Fruit fly (Drosophila melanogaster) ovary, adult (tissue): ENCODE data around the gene CG3557.

Source experiments
- CG17801 ChIP-seq: fragments of 200-800 bp; optimal IDR thresholded peaks from 2 replicates; lab custom pipeline; 2019; ENCODE audit warnings: missing biosample characterization, mild to moderate bottlenecking, missing genetic modification characterization, moderate library complexity; ENCODE audit not compliant: partially characterized antibody

Gene CG3557

dm6 chr2L:2371406-2372111 lies 14.0 kb downstream of the CG3557 start, which contains the start of gene CG3597:
Gene CG3597, minus strand, starts transcription at chr2L:2371524.
- TF ChIP-seq CG17801 (GFP tag; lab: Kevin White, UChicago), result no peak

DNA sequence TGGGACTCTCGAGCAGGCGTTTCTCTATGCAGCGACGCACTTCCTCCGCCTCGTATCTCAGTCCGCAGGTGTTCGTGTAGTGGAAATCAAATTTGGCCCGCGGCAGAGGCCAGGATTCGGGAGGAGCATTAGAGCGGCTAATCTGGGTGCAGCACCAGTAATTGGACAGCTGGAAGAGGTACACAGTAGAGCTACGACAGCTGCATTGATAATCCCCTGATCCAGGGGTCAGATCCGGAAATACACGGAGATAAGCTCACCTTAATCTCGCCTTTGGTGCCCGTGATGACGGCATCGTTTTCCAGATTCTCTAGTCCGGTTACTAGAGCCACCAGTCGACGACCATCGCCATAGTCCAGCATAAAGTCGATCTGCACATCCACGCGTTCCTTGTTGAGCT lies 15.2 kb downstream of the CG3557 start:
- no peak for TF ChIP-seq CG17801 (GFP tag; lab: Kevin White, UChicago)

DNA sequence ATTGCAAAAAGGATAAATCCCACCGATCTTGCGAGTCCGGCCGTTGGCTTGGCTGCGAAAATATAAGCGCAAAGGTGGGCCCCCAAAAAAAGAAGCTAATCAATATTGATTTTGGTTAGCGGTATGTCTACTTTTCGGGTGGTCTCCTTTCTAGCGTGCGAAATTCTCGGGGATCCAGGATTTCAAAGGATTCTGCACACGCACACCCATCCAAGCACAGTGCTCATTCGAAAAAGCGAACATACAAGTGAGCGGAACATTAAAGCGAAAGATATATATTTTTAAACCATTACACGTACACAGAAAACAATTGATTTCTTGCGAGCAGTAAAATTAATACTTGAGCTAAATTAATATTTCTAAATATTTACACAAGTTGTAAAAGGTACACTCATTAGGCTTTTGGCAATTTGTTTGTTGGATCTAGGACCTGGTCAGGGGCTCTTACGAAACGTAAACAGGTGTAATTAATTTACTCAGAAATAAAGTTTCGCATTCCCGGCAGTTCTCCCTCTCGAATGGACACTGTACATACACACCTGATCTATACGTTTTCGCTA lies 19.9 kb downstream of the CG3557 start:
- TF ChIP-seq CG17801 (GFP tag; lab: Kevin White, UChicago), result no peak

DNA sequence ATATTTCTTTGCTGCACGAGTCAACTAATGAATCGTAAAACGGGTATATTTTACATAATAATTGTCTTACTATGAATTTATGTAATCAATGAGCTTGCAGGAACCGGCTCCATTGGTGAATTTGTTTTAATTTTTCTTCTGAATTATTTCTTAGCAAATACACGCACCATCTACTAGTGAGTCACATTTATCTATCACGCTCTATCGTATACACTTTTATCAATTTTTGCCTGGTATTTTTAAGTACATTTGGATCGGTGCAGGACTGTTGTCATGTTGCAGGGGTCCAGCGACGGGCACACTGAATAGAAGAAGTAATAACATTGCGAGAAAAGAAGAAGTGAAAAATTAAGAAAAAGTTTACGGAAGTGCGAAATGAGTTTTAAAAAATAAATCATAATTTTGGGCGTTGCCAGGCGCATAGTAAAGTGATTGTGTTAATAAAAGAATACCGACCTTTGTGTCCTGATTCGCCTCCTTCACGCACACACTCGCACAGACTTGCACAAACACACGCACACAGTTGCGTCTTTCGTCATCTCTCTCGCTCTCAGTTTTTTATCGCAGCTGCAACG lies 20.4 kb downstream of the CG3557 start, which contains the start of the genes Rab5 and Axud1:
Rab5 (minus strand) TSS at position 197 of the 575 bp plus-strand sequence.
Axud1 (plus strand) TSS at position 269 of the 575 bp plus-strand sequence.
- no peak for TF ChIP-seq CG17801 (GFP tag; lab: Kevin White, UChicago)

DNA sequence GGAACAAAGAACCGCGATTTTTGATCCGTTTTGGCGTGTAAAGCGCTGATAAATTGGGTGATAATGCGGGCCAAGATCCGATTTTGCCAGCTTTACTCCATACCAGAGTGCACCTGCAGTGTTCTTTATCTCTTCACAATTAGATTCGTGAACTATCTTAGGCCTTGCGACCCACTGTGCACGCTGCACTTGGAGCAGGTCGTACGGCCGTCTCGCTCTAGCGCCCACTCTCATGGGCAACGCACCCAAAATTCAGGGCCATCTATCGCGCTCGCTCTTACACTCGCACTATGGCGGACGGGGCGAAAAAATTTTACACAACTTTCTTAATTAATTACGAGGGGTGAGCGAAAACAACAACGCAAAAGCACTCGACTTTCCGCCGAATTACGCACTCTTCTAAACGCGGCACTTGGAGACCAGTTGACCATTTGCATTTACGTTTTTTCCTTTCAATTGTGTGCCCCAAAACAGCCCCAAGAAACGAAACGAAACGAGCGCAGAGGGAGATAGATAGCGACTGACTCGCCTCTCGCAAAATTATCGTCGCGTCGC lies 21.3 kb downstream of the CG3557 start:
- no peak for TF ChIP-seq CG17801 (GFP tag; lab: Kevin White, UChicago)

dm6 chr2L:2363626-2364147 lies 21.9 kb downstream of the CG3557 start:
- peak; percentile 97 for TF ChIP-seq CG17801 (GFP tag; lab: Kevin White, UChicago)

DNA sequence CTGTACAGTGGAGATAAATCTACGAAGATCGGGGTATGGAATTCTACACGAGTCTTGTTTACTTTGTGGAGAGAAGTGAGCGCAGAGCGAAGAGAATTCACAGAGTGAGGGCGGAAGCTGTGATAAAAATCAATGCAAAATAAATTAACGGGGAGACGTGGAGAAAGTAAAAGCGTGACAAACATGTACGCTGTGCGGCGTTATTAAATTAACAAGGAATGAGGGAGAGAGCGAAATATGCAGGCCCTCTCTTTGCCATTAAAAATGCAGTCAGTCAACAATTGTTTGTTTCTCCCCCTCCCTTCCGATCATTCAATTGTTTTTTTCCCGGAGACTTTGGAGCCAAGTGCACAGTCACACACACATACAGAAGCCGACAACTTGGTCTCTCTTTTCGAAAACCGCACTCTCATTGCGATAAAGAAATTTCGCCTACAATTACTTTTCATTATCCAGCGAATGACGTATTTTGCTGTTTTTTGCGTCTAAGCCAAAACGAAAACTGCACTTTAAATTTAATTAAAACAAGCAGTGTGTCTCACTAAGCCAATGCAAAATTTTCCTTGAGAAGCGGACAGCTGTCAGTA lies 22.7 kb downstream of the CG3557 start:
- no peak for TF ChIP-seq CG17801 (GFP tag; lab: Kevin White, UChicago)

- no peak for TF ChIP-seq CG17801 (GFP tag; lab: Kevin White, UChicago)
Observed at dm6 chr2L:2361893-2362807, 23.4 kb downstream of the CG3557 start.

- TF ChIP-seq CG17801 (GFP tag; lab: Kevin White, UChicago), result peak; percentile 46
Observed at dm6 chr2L:2357228-2357656, 28.4 kb downstream of the CG3557 start, which contains the start of gene CG9967. Gene CG9967, minus strand, starts transcription at chr2L:2357356.

DNA sequence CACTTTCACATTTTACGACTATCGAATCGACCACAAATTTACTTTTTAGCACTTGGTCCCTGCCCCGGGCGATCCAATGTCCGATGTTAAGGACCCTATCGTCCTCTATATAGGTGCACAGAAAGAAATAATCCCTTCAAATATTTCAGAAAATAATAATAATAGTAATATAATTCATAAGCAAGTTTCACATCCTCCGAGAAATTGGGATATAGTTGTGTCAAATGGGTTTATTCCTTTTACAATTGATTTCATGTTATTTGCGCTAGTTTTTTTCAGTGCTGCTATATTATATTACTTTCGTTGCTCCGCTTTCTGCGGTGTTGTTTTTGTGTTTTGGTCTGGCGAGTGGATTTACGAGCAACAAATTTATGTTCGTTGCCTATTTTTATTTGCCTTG lies 37.1 kb downstream of the CG3557 start:
- no peak for TF ChIP-seq CG17801 (GFP tag; lab: Kevin White, UChicago)
